Worm (Caenorhabditis elegans) whole organism, dauer: ENCODE results near the gene srw-87.
"Not testable (repeated sequence)": the region's sequence is repeated elsewhere in the genome, so short reads cannot be mapped to it uniquely, and the experiment has no call there.

ENCODE experiments used
- unc-62 ChIP-seq: sonication (generic microtip); optimal IDR thresholded peaks from 2 replicates; lab custom pipeline; 2017; ENCODE audit warnings: missing biosample characterization, missing genetic modification reagents, missing genetic modification characterization

Gene srw-87

DNA sequence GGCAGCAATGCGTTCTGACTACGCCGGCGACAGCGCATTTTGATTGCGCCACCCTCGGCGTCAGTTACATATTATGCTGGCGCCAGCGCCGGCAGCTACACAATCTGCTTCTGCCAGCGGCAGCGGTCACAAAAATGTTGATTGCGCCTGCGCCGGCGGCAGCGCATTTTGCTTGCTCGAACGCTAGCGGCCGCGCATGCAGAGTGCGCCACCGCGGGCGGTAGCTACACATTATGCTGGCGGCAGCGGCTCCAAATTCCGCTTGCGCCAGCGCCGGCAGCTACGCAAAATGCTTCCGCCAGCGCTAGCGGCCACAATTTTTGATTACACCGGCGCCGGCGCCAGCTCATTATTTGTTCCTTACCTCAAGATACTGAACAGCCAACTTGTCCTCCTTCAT, 40.8 kb downstream of the srw-87 start:
- TF ChIP-seq unc-62 (GFP tag; lab: Kevin White, UChicago), result no peak

DNA sequence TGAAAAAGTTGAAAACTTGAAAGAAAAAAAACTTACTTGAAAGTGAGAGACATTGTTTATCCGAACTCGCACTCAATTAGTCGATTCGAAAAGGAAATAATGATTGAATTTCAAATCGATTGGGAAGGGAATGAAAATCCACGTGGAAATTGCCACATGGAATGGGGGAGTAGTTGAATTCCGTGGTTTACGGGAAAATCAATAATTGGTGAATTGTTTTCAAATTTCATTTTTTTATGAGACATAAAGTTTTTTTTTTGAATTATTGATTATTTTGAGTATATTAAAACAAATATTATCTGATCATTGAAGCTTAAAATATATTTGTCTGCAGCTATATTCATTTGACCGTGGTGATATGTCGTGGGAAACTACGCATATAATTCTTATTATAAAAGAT, 41.4 kb downstream of the srw-87 start, which contains the start of gene F13A7.1:
Gene F13A7.1 (minus strand): TSS at position 101 of the 400 bp plus-strand sequence.
- no peak for TF ChIP-seq unc-62 (GFP tag; lab: Kevin White, UChicago)

DNA sequence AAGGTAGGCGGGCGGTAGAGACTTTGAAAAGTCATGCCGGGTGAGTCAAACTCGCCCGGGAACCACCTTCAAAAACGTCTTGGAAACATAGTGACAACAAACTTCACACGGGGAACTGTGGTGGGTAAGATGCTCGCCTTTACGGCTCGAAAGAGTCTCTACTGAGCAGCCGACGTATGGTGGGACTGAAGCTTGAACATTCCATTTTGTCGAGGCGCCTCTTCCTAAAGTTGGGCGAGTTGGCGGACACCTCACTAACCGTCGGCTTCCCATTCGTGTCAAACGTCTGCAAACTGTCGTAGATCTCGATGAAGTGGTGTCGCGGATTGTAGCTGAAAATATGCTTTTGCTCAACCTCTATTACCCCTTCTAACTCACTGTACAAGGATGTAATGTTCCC, 46.5 kb downstream of the srw-87 start:
- TF ChIP-seq unc-62 (GFP tag; lab: Kevin White, UChicago), result no peak

DNA sequence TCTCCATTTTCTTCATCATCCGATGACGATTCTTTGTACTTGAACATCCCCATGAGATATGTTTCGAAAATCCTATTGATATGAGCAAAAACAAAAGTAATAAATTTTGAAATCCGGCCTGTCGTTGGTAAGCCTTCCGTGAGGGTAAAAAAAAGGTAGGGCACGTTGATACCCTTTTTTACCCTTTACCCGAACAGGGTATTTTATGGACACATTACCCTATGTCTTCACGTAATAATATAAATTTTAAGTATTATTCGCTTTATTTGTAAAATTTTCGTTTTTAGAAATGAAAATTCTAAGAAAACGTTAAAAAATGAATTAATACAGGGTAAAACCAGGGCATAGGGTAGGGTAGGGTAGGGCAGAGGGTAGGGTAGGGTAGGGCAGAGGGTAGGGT, 47.3 kb downstream of the srw-87 start, which contains the start of gene F13A7.7:
Gene F13A7.7 (minus strand): TSS at position 101 of the 400 bp plus-strand sequence.
- TF ChIP-seq unc-62 (GFP tag; lab: Kevin White, UChicago), result not testable (repeated sequence)
